Worm (Caenorhabditis elegans): ENCODE results near the gene Y65A5A.2.
"Not testable (repeated sequence)": the region's sequence is repeated elsewhere in the genome, so short reads cannot be mapped to it uniquely, and the experiment has no call there.

DNA sequence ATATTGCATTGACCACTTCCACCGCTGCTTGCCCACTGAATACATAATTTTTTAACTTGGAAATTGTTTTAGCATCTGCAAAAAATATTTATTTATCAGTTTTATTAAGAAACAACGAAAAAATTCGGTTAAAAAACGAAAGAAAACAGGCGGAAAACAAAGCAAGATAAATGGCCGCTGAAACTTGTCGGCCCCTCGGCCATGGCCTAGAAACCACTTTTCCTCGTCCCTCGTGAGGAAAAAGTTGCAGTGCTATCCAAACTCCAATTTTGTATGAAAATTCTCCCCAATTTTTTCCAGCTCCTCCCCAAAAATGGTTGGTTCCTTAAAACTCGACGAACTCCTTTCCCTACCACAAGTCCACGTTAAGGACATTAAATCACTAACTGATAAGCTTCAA is 12.5 kb downstream of the Y65A5A.2 start, which contains the start of gene Y10G11A.1:
- TF ChIP-seq ama-1 (optimal IDR thresholded peaks at IDR 0.05); tbx-11 (GFP tag; IDR thresholded peaks at IDR 0.05); aly-1 (tag; optimal IDR thresholded peaks at IDR 0.05); F13C5.2 (tag; optimal IDR thresholded peaks at IDR 0.05); ets-7 (tag; optimal IDR thresholded peaks at IDR 0.05): not testable (repeated sequence)

All from whole organism, early embryonic.